Worm (Caenorhabditis elegans) whole organism, dauer: ENCODE measurements around the gene Y73C8B.1.

Experiments
- unc-62 ChIP-seq: sonication (generic microtip); optimal IDR thresholded peaks from 2 replicates; lab custom pipeline; 2017; ENCODE audit warnings: missing biosample characterization, missing genetic modification reagents, missing genetic modification characterization

Gene Y73C8B.1

ce11 chrV:3149910-3150428 lies 46.7 kb downstream of the Y73C8B.1 start:
- TF ChIP-seq unc-62 (GFP tag; lab: Kevin White, UChicago): no peak

- TF ChIP-seq unc-62 (GFP tag; lab: Kevin White, UChicago): no peak
These were observed 49.8 kb downstream of the Y73C8B.1 start, which contains the start of gene srab-11 for ce11 chrV:3146932-3147331. srab-11 (minus strand) TSS chrV:3147032.
